Worm (Caenorhabditis elegans): ENCODE data around the gene clhm-1.

- TF ChIP-seq blmp-1 (tag; optimal IDR thresholded peaks at IDR 0.05; ENCODE audit: insufficient read depth), result peak; percentile 73
- TF ChIP-seq skn-1 (tag; optimal IDR thresholded peaks at IDR 0.05), result no peak
- TF ChIP-seq lsy-2 (tag; optimal IDR thresholded peaks at IDR 0.05), result peak in 1 of 2 experiments; percentile 47
- TF ChIP-seq ceh-16 (tag; optimal IDR thresholded peaks at IDR 0.05), result no peak
- no peak for TF ChIP-seq mbf-1 (tag; optimal IDR thresholded peaks at IDR 0.05)
- TF ChIP-seq elt-1 (tag; optimal IDR thresholded peaks at IDR 0.05), result no peak
- TF ChIP-seq sma-3 (GFP tag; optimal IDR thresholded peaks at IDR 0.05), result peak; percentile 74
- no peak for TF ChIP-seq lin-13 (GFP tag; optimal IDR thresholded peaks at IDR 0.05)
- no peak for TF ChIP-seq dmd-4 (tag; optimal IDR thresholded peaks at IDR 0.05)
These were observed 21.0 kb upstream of the clhm-1 start for ce11 chrII:6891838-6892237.

All from whole organism, L2 larva.